Fruit fly (Drosophila melanogaster) whole organism, prepupa: ENCODE results near the gene Nufip.

Experiments
- Blimp-1 ChIP-seq: fragments of 200-800 bp; sonication (Bioruptor generic); optimal IDR thresholded peaks from 3 replicates; lab custom pipeline; 2017; ENCODE audit warnings: missing biosample characterization, missing genetic modification characterization, mild to moderate bottlenecking, moderate library complexity, missing genetic modification reagents
- CG10631 ChIP-seq: fragments of 200-800 bp; sonication (Bioruptor generic); optimal IDR thresholded peaks from 2 replicates; lab custom pipeline; 2016; ENCODE audit warnings: missing biosample characterization, missing genetic modification characterization
- CG10669 ChIP-seq: fragments of 200-800 bp; sonication (Bioruptor generic); optimal IDR thresholded peaks from 3 replicates; lab custom pipeline; 2018; ENCODE audit warnings: missing biosample characterization, mild to moderate bottlenecking, missing genetic modification characterization, moderate library complexity
- CG11294 ChIP-seq: fragments of 200-800 bp; sonication (Bioruptor generic); IDR thresholded peaks from 2 replicates; pipeline ENCODE4 v1.3.6; 2022; ENCODE audit warnings: missing biosample characterization, missing genetic modification characterization
- CG11902 ChIP-seq: fragments of 200-800 bp; sonication (Bioruptor generic); optimal IDR thresholded peaks from 3 replicates; lab custom pipeline; 2016; ENCODE audit warnings: missing biosample characterization, missing genetic modification characterization
- CG15336 ChIP-seq: fragments of 200-800 bp; sonication (Bioruptor generic); IDR thresholded peaks from 2 replicates; pipeline ENCODE4 v1.3.6; 2022; ENCODE audit warnings: missing biosample characterization, missing genetic modification characterization
- CG1621 ChIP-seq: fragments of 200-800 bp; sonication (Bioruptor generic); optimal IDR thresholded peaks from 3 replicates; lab custom pipeline; 2018; ENCODE audit warnings: missing biosample characterization, mild to moderate bottlenecking, missing genetic modification characterization
- CG16779 ChIP-seq: fragments of 200-800 bp; sonication (Bioruptor generic); optimal IDR thresholded peaks from 3 replicates; lab custom pipeline; 2017; ENCODE audit warnings: missing biosample characterization, mild to moderate bottlenecking, missing genetic modification characterization
- CG3032 ChIP-seq: fragments of 200-800 bp; optimal IDR thresholded peaks from 2 replicates; lab custom pipeline; 2019; ENCODE audit warnings: missing biosample characterization, mild to moderate bottlenecking, missing genetic modification characterization, moderate library complexity
- CG31627 ChIP-seq: fragments of 200-800 bp; sonication (Bioruptor generic); optimal IDR thresholded peaks from 3 replicates; lab custom pipeline; 2016; ENCODE audit warnings: missing biosample characterization, missing genetic modification characterization
- CG34406 ChIP-seq: fragments of 200-800 bp; sonication (Bioruptor generic); optimal IDR thresholded peaks from 3 replicates; lab custom pipeline; 2016; ENCODE audit warnings: missing biosample characterization, missing genetic modification characterization
- CG3919 ChIP-seq: fragments of 200-800 bp; sonication (Bioruptor generic); optimal IDR thresholded peaks from 3 replicates; lab custom pipeline; 2016; ENCODE audit warnings: missing biosample characterization, missing genetic modification characterization
- CG4318 ChIP-seq: fragments of 200-800 bp; sonication (Bioruptor generic); optimal IDR thresholded peaks from 3 replicates; lab custom pipeline; 2017; ENCODE audit warnings: missing biosample characterization, mild to moderate bottlenecking, missing genetic modification characterization
- CG6163 ChIP-seq: fragments of 200-800 bp; sonication (Bioruptor generic); IDR thresholded peaks from 3 replicates; pipeline ENCODE4 v1.3.6; 2022; ENCODE audit warnings: missing biosample characterization, missing genetic modification characterization
- CG6792 ChIP-seq: fragments of 200-800 bp; sonication (Bioruptor generic); optimal IDR thresholded peaks from 3 replicates; lab custom pipeline; 2016; ENCODE audit warnings: missing biosample characterization, missing genetic modification characterization
- CG6808 ChIP-seq: fragments of 200-800 bp; sonication (Bioruptor generic); optimal IDR thresholded peaks from 3 replicates; lab custom pipeline; 2017; ENCODE audit warnings: missing biosample characterization, missing genetic modification characterization, mild to moderate bottlenecking, moderate library complexity, missing genetic modification reagents
- CG6854 ChIP-seq: fragments of 200-800 bp; sonication (Bioruptor generic); optimal IDR thresholded peaks from 2 replicates; lab custom pipeline; 2017; ENCODE audit warnings: missing biosample characterization, mild to moderate bottlenecking, missing genetic modification characterization
- CG7368 ChIP-seq: fragments of 200-800 bp; sonication (Bioruptor generic); optimal IDR thresholded peaks from 3 replicates; lab custom pipeline; 2016; ENCODE audit warnings: missing biosample characterization, missing genetic modification characterization
- CG8319 ChIP-seq: fragments of 200-800 bp; sonication (Bioruptor generic); optimal IDR thresholded peaks from 3 replicates; lab custom pipeline; 2016; ENCODE audit warnings: missing biosample characterization, missing genetic modification characterization
- CG8632 ChIP-seq: fragments of 200-800 bp; sonication (Bioruptor generic); optimal IDR thresholded peaks from 3 replicates; lab custom pipeline; 2016; ENCODE audit warnings: missing biosample characterization, missing genetic modification characterization
- CG9139 ChIP-seq: fragments of 200-800 bp; sonication (Bioruptor generic); optimal IDR thresholded peaks from 3 replicates; lab custom pipeline; 2017; ENCODE audit warnings: missing biosample characterization, mild to moderate bottlenecking, missing genetic modification characterization
- Eip75B ChIP-seq: fragments of 200-800 bp; sonication (Bioruptor generic); optimal IDR thresholded peaks from 3 replicates; lab custom pipeline; 2016; ENCODE audit warnings: missing biosample characterization, missing genetic modification characterization
- Eip78C ChIP-seq: fragments of 200-800 bp; sonication (Bioruptor generic); peaks from one replicate; lab custom pipeline; 2016; ENCODE audit warnings: missing biosample characterization, missing genetic modification characterization
- Ets21C ChIP-seq: fragments of 200-800 bp; sonication (Bioruptor generic); optimal IDR thresholded peaks from 3 replicates; lab custom pipeline; 2016; ENCODE audit warnings: missing biosample characterization, missing genetic modification characterization
- Ets96B ChIP-seq: fragments of 200-800 bp; optimal IDR thresholded peaks from 2 replicates; lab custom pipeline; 2019; ENCODE audit warnings: missing biosample characterization, mild to moderate bottlenecking, missing genetic modification characterization, moderate library complexity
- Gug ChIP-seq: fragments of 200-800 bp; sonication (Bioruptor generic); IDR thresholded peaks from 2 replicates; pipeline ENCODE4 v1.3.6; 2022; ENCODE audit warnings: missing biosample characterization, missing genetic modification characterization
- Hr38 ChIP-seq: sonication (Bioruptor generic); optimal IDR thresholded peaks from 2 replicates; lab custom pipeline; 2016; ENCODE audit warnings: missing biosample characterization, missing genetic modification characterization
- Hr39 ChIP-seq: fragments of 200-800 bp; sonication (Bioruptor generic); optimal IDR thresholded peaks from 2 replicates; lab custom pipeline; 2016; ENCODE audit warnings: missing biosample characterization, missing genetic modification characterization
- Hr4 ChIP-seq: fragments of 200-800 bp; sonication (Bioruptor generic); optimal IDR thresholded peaks from 3 replicates; lab custom pipeline; 2016; ENCODE audit warnings: missing biosample characterization, missing genetic modification characterization
- Lpt ChIP-seq: fragments of 200-800 bp; sonication (Bioruptor generic); optimal IDR thresholded peaks from 3 replicates; lab custom pipeline; 2016; ENCODE audit warnings: missing biosample characterization, missing genetic modification characterization
- Met ChIP-seq: fragments of 200-800 bp; sonication (Bioruptor generic); optimal IDR thresholded peaks from 3 replicates; lab custom pipeline; 2016; ENCODE audit warnings: missing biosample characterization, missing genetic modification characterization
- OdsH ChIP-seq: fragments of 200-800 bp; sonication (Bioruptor generic); optimal IDR thresholded peaks from 3 replicates; lab custom pipeline; 2016; ENCODE audit warnings: missing biosample characterization, missing genetic modification characterization
- Sox102F ChIP-seq: fragments of 200-800 bp; sonication (Bioruptor generic); optimal IDR thresholded peaks from 2 replicates; lab custom pipeline; 2016; ENCODE audit warnings: missing biosample characterization, mild to moderate bottlenecking, missing genetic modification characterization
- Sox14 ChIP-seq: fragments of 200-800 bp; sonication (Bioruptor generic); optimal IDR thresholded peaks from 3 replicates; lab custom pipeline; 2016; ENCODE audit warnings: missing biosample characterization, missing genetic modification characterization
- Sox15 ChIP-seq: fragments of 200-800 bp; sonication (Bioruptor generic); optimal IDR thresholded peaks from 3 replicates; lab custom pipeline; 2016; ENCODE audit warnings: missing biosample characterization, missing genetic modification characterization
- acj6 ChIP-seq: fragments of 200-800 bp; sonication (Bioruptor generic); optimal IDR thresholded peaks from 3 replicates; lab custom pipeline; 2016; ENCODE audit warnings: missing biosample characterization, missing genetic modification characterization
- cyc ChIP-seq: fragments of 200-800 bp; sonication (Bioruptor generic); optimal IDR thresholded peaks from 3 replicates; lab custom pipeline; 2016; ENCODE audit warnings: missing biosample characterization, missing genetic modification characterization
- dac ChIP-seq: fragments of 200-800 bp; sonication (Bioruptor generic); optimal IDR thresholded peaks from 2 replicates; lab custom pipeline; 2017; ENCODE audit warnings: missing biosample characterization, mild to moderate bottlenecking, missing genetic modification characterization
- dsx ChIP-seq: fragments of 200-800 bp; optimal IDR thresholded peaks from 3 replicates; lab custom pipeline; 2019; ENCODE audit warnings: missing biosample characterization, mild to moderate bottlenecking, missing genetic modification characterization, moderate library complexity; ENCODE audit not compliant: poor library complexity, severe bottlenecking
- eg ChIP-seq: fragments of 200-800 bp; sonication (Bioruptor generic); IDR thresholded peaks from 3 replicates; pipeline ENCODE4 v1.3.6; 2022; ENCODE audit warnings: missing biosample characterization, missing genetic modification characterization
- esn ChIP-seq: fragments of 200-800 bp; sonication (Bioruptor generic); optimal IDR thresholded peaks from 2 replicates; lab custom pipeline; 2016; ENCODE audit warnings: missing biosample characterization, mild to moderate bottlenecking, missing genetic modification characterization, moderate library complexity
- fd59A ChIP-seq: fragments of 200-800 bp; sonication (Bioruptor generic); optimal IDR thresholded peaks from 2 replicates; lab custom pipeline; 2017; ENCODE audit warnings: missing biosample characterization, mild to moderate bottlenecking, missing genetic modification characterization, missing genetic modification reagents
- fd85E ChIP-seq: fragments of 200-800 bp; sonication (Bioruptor generic); optimal IDR thresholded peaks from 3 replicates; lab custom pipeline; 2016; ENCODE audit warnings: missing biosample characterization, missing genetic modification characterization
- fkh ChIP-seq: fragments of 200-800 bp; sonication (Bioruptor generic); optimal IDR thresholded peaks from 3 replicates; lab custom pipeline; 2017; ENCODE audit warnings: missing biosample characterization, mild to moderate bottlenecking, missing genetic modification characterization, moderate library complexity
- lz ChIP-seq: fragments of 200-800 bp; sonication (Bioruptor generic); optimal IDR thresholded peaks from 3 replicates; lab custom pipeline; 2016; ENCODE audit warnings: missing biosample characterization, missing genetic modification characterization
- net ChIP-seq: fragments of 200-800 bp; sonication (Bioruptor generic); optimal IDR thresholded peaks from 3 replicates; lab custom pipeline; 2016; ENCODE audit warnings: missing biosample characterization, missing genetic modification characterization
- pdm3 ChIP-seq: fragments of 200-800 bp; sonication (Bioruptor generic); optimal IDR thresholded peaks from 3 replicates; lab custom pipeline; 2016; ENCODE audit warnings: missing biosample characterization, missing genetic modification characterization
- spab ChIP-seq: fragments of 200-800 bp; sonication (Bioruptor generic); optimal IDR thresholded peaks from 2 replicates; lab custom pipeline; 2017; ENCODE audit warnings: missing biosample characterization, mild to moderate bottlenecking, missing genetic modification characterization, missing genetic modification reagents
- ss ChIP-seq, 2 experiments: fragments of 200-800 bp; sonication (Bioruptor generic); optimal IDR thresholded peaks; 2 replicates in 1 of 2; 3 replicates in 1 of 2; lab custom pipeline; 2017 to 2018; ENCODE audit warnings: mild to moderate bottlenecking in 2 of 2, missing biosample characterization in 2 of 2, missing genetic modification characterization in 2 of 2, moderate library complexity in 1 of 2
- svp ChIP-seq: fragments of 200-800 bp; sonication (Bioruptor generic); peaks from one replicate; lab custom pipeline; 2016; ENCODE audit warnings: missing biosample characterization, missing genetic modification characterization
- topi ChIP-seq: fragments of 200-800 bp; sonication (Bioruptor generic); optimal IDR thresholded peaks from 3 replicates; lab custom pipeline; 2016; ENCODE audit warnings: missing biosample characterization, missing genetic modification characterization

Nufip gene

dm6 chr3L:18747953-18748756 is at the start of gene Nufip, which contains the start of gene Atg3:
Gene Nufip (minus strand): TSS chr3L:18748367.
Gene Atg3 (plus strand): TSS chr3L:18748687.
- TF ChIP-seq topi (GFP tag; lab: Kevin White, UChicago) (peak; percentile 33), dac (no peak), ss (GFP tag; optimal IDR thresholded peaks at IDR 0.05; lab: Kevin White, UChicago) (no peak), Lpt (GFP tag; lab: Kevin White, UChicago) (no peak), Ets96B (tag; lab: Kevin White, UChicago) (peak; percentile 1), CG15336 (GFP tag; lab: Robert Waterston, UW) (no peak), Eip78C (GFP tag; lab: Kevin White, UChicago) (peak; percentile 85), CG6854 (GFP tag; lab: Kevin White, UChicago) (no peak), CG11294 (GFP tag; lab: Robert Waterston, UW) (no peak), Ets21C (GFP tag; lab: Kevin White, UChicago) (no peak), CG7368 (peak; percentile 51), spab (GFP tag; lab: Kevin White, UChicago) (no peak), CG3032 (tag; lab: Kevin White, UChicago) (peak; percentile 37), CG10669 (no peak), CG10631 (peak; percentile 50), pdm3 (GFP tag; lab: Kevin White, UChicago) (peak; percentile 53), Hr38 (no peak), fd85E (no peak), Hr39 (GFP tag; lab: Kevin White, UChicago) (peak; percentile 40), Sox14 (GFP tag; lab: Kevin White, UChicago) (peak; percentile 56), Hr4 (GFP tag; lab: Kevin White, UChicago) (peak; percentile 45), fkh (GFP tag; lab: Kevin White, UChicago) (no peak), CG31627 (peak; percentile 44), CG6792 (no peak), CG6808 (GFP tag; lab: Kevin White, UChicago) (no peak), cyc (GFP tag; lab: Kevin White, UChicago) (peak; percentile 23), lz (GFP tag; lab: Kevin White, UChicago) (peak; percentile 31), Blimp-1 (GFP tag; lab: Kevin White, UChicago) (no peak), CG16779 (tag; lab: Kevin White, UChicago) (no peak), Sox102F (GFP tag; lab: Kevin White, UChicago) (no peak), eg (no peak), CG34406 (GFP tag; lab: Kevin White, UChicago) (peak; percentile 12), CG8319 (GFP tag; lab: Kevin White, UChicago) (no peak), CG11902 (GFP tag; lab: Kevin White, UChicago) (no peak), Eip75B (GFP tag; lab: Kevin White, UChicago) (no peak), dsx (GFP tag; lab: Kevin White, UChicago) (peak; percentile 76), Sox15 (GFP tag; lab: Kevin White, UChicago) (no peak), CG3919 (GFP tag; lab: Kevin White, UChicago) (peak; percentile 46), CG8632 (no peak), svp (GFP tag; lab: Kevin White, UChicago) (peak; percentile 58), CG6163 (GFP tag; lab: Robert Waterston, UW) (peak; percentile 65; the same call in 2 of the 3 replicates), CG1621 (tag; lab: Kevin White, UChicago) (no peak), Gug (no peak), OdsH (GFP tag; lab: Kevin White, UChicago) (peak; percentile 16), CG9139 (no peak), Met (GFP tag; lab: Kevin White, UChicago) (peak; percentile 34), acj6 (GFP tag; lab: Kevin White, UChicago) (peak; percentile 12), CG4318 (GFP tag; lab: Kevin White, UChicago) (no peak), esn (peak; percentile 41), fd59A (GFP tag; lab: Kevin White, UChicago) (no peak), net (GFP tag; lab: Kevin White, UChicago) (peak; percentile 12)
